Fruit fly (Drosophila melanogaster) whole organism, embryonic: ENCODE measurements around the gene CG43055.
A peak's percentile ranks its signal among the peaks of the same experiment; 100 is the strongest.

Experiments used
- Abd-B ChIP-seq: fragments of 200-800 bp; sonication (Bioruptor generic); optimal IDR thresholded peaks from 2 replicates; lab custom pipeline; 2018; ENCODE audit warnings: missing biosample characterization, mild to moderate bottlenecking, missing genetic modification characterization, moderate library complexity
- Adf1 ChIP-seq: fragments of 200-800 bp; sonication (Bioruptor generic); IDR thresholded peaks from 2 replicates; pipeline ENCODE4 v1.3.6; 2022; ENCODE audit warnings: missing biosample characterization, missing genetic modification characterization
- Aef1 ChIP-seq: fragments of 200-800 bp; sonication (Bioruptor generic); IDR thresholded peaks from 3 replicates; pipeline ENCODE4 v1.3.6; 2022; ENCODE audit warnings: missing biosample characterization, missing genetic modification characterization
- Awh ChIP-seq: fragments of 200-800 bp; sonication (Bioruptor generic); IDR thresholded peaks from 2 replicates; pipeline ENCODE4, ENCODE4 v1.3.6; 2022; ENCODE audit warnings: missing biosample characterization, missing genetic modification characterization
- CG10321 ChIP-seq: fragments of 200-800 bp; sonication (Bioruptor generic); IDR thresholded peaks from 2 replicates; pipeline ENCODE4 v1.3.6; 2022; ENCODE audit warnings: missing biosample characterization, missing genetic modification characterization
- CG10431 ChIP-seq: fragments of 200-800 bp; sonication (Bioruptor generic); optimal IDR thresholded peaks from 3 replicates; lab custom pipeline; 2018; ENCODE audit warnings: missing biosample characterization, mild to moderate bottlenecking, missing genetic modification characterization
- CG11456 ChIP-seq: fragments of 200-800 bp; sonication (Bioruptor generic); IDR thresholded peaks from 3 replicates; pipeline ENCODE4 v1.3.6; 2022; ENCODE audit warnings: missing biosample characterization, missing genetic modification characterization
- CG12769 ChIP-seq: fragments of 200-800 bp; sonication (Bioruptor generic); optimal IDR thresholded peaks from 2 replicates; lab custom pipeline; 2019; ENCODE audit warnings: missing biosample characterization, mild to moderate bottlenecking, missing genetic modification characterization, moderate library complexity
- CG13296 ChIP-seq: fragments of 200-800 bp; sonication (Bioruptor generic); optimal IDR thresholded peaks from 3 replicates; lab custom pipeline; 2018; ENCODE audit warnings: missing biosample characterization, mild to moderate bottlenecking, missing genetic modification characterization
- CG14050 ChIP-seq: fragments of 200-800 bp; sonication (Bioruptor generic); IDR thresholded peaks from 3 replicates; pipeline ENCODE4 v1.3.6; 2022; ENCODE audit warnings: missing biosample characterization, missing genetic modification characterization
- CG14667 ChIP-seq: fragments of 200-800 bp; sonication (Bioruptor generic); IDR thresholded peaks from 2 replicates; pipeline ENCODE4 v1.3.6; 2022; ENCODE audit warnings: missing biosample characterization, missing genetic modification characterization
- CG14860 ChIP-seq: fragments of 200-800 bp; sonication (Bioruptor generic); IDR thresholded peaks from 3 replicates; pipeline ENCODE4 v1.3.6; 2022; ENCODE audit warnings: missing biosample characterization, missing genetic modification characterization; ENCODE audit not compliant: partially characterized antibody
- CG16815 ChIP-seq: fragments of 200-800 bp; sonication (Bioruptor generic); optimal IDR thresholded peaks from 3 replicates; lab custom pipeline; 2017; ENCODE audit warnings: missing biosample characterization, mild to moderate bottlenecking, missing genetic modification characterization
- CG17385 ChIP-seq: fragments of 200-800 bp; sonication (Bioruptor generic); optimal IDR thresholded peaks from 3 replicates; lab custom pipeline; 2018; ENCODE audit warnings: missing biosample characterization, mild to moderate bottlenecking, missing genetic modification characterization
- CG17612 ChIP-seq: fragments of 200-800 bp; sonication (Bioruptor generic); IDR thresholded peaks from 2 replicates; pipeline ENCODE4 v1.3.6; 2022; ENCODE audit warnings: missing biosample characterization, missing genetic modification characterization
- CG18764 ChIP-seq: fragments of 200-800 bp; sonication (Bioruptor generic); optimal IDR thresholded peaks from 3 replicates; lab custom pipeline; 2016; ENCODE audit warnings: missing biosample characterization, missing genetic modification characterization
- CG3065 ChIP-seq: fragments of 200-800 bp; sonication (Bioruptor generic); optimal IDR thresholded peaks from 2 replicates; lab custom pipeline; 2016; ENCODE audit warnings: missing biosample characterization, missing genetic modification characterization
- CG31441 ChIP-seq: fragments of 200-800 bp; sonication (Bioruptor generic); IDR thresholded peaks from 2 replicates; pipeline ENCODE4 v1.3.6; 2022; ENCODE audit warnings: missing biosample characterization, missing genetic modification characterization
- CG4617 ChIP-seq: fragments of 200-800 bp; sonication (Bioruptor generic); optimal IDR thresholded peaks from 3 replicates; lab custom pipeline; 2016; ENCODE audit warnings: missing biosample characterization, missing genetic modification characterization, borderline replicate concordance
- CG6854 ChIP-seq: fragments of 200-800 bp; sonication (Bioruptor generic); optimal IDR thresholded peaks from 3 replicates; lab custom pipeline; 2017; ENCODE audit warnings: missing biosample characterization, mild to moderate bottlenecking, missing genetic modification characterization
- CG7745 ChIP-seq: fragments of 200-800 bp; sonication (Bioruptor generic); optimal IDR thresholded peaks from 2 replicates; lab custom pipeline; 2018; ENCODE audit warnings: missing biosample characterization, mild to moderate bottlenecking, missing genetic modification characterization, moderate library complexity
- CG8089 ChIP-seq: fragments of 200-800 bp; sonication (Bioruptor generic); optimal IDR thresholded peaks from 3 replicates; lab custom pipeline; 2016; ENCODE audit warnings: missing biosample characterization, missing genetic modification characterization
- CG8765 ChIP-seq: fragments of 200-800 bp; sonication (Bioruptor generic); IDR thresholded peaks from 2 replicates; pipeline ENCODE4 v1.3.6; 2022; ENCODE audit warnings: missing biosample characterization, missing genetic modification characterization
- CG9609 ChIP-seq: fragments of 200-800 bp; sonication (Bioruptor generic); optimal IDR thresholded peaks from 3 replicates; lab custom pipeline; 2016; ENCODE audit warnings: missing biosample characterization, missing genetic modification characterization
- CG9797 ChIP-seq: fragments of 200-800 bp; sonication (Bioruptor generic); optimal IDR thresholded peaks from 3 replicates; lab custom pipeline; 2018; ENCODE audit warnings: missing biosample characterization, mild to moderate bottlenecking, missing genetic modification characterization
- ERR ChIP-seq: fragments of 200-800 bp; sonication (Bioruptor generic); optimal IDR thresholded peaks from 2 replicates; lab custom pipeline; 2016; ENCODE audit warnings: missing biosample characterization, missing genetic modification characterization
- Ets65A ChIP-seq: fragments of 200-800 bp; sonication (Bioruptor generic); peaks from one replicate; lab custom pipeline; 2016; ENCODE audit warnings: missing biosample characterization, missing genetic modification characterization
- Hr51 ChIP-seq, 2 experiments: fragments of 200-800 bp; sonication (Bioruptor generic); optimal IDR thresholded peaks; 2 replicates in 1 of 2; 3 replicates in 1 of 2; lab custom pipeline; 2016 to 2018; ENCODE audit warnings: missing biosample characterization in 2 of 2, missing genetic modification characterization in 2 of 2, mild to moderate bottlenecking in 1 of 2, moderate library complexity in 1 of 2
- NFAT ChIP-seq: fragments of 200-800 bp; sonication (Bioruptor generic); IDR thresholded peaks from 2 replicates; pipeline ENCODE4 v1.3.6; 2022; ENCODE audit warnings: missing biosample characterization, missing genetic modification characterization
- Oaz ChIP-seq: fragments of 200-800 bp; sonication (Bioruptor generic); IDR thresholded peaks from 2 replicates; pipeline ENCODE4 v1.3.6; 2022; ENCODE audit warnings: missing biosample characterization, missing genetic modification characterization
- Optix ChIP-seq: fragments of 200-800 bp; sonication (Bioruptor generic); IDR thresholded peaks from 3 replicates; pipeline ENCODE4 v1.3.6; 2022; ENCODE audit warnings: missing biosample characterization, missing genetic modification characterization
- Stat92E ChIP-seq, 3 experiments: fragments of >200 bp in 2 of 3; fragments of 200-800 bp in 1 of 3; sonication (Bioruptor generic) in 1 of 3; optimal IDR thresholded peaks; 2 replicates each; lab custom pipeline; 2017 to 2019; ENCODE audit warnings: missing biosample characterization in 3 of 3, missing genetic modification characterization in 3 of 3, mild to moderate bottlenecking in 1 of 3, moderate library complexity in 1 of 3
- Taf1 ChIP-seq: fragments of 200-800 bp; sonication (Bioruptor generic); IDR thresholded peaks from 2 replicates; pipeline ENCODE4 v1.3.6; 2022; ENCODE audit warnings: missing biosample characterization, missing genetic modification characterization
- aop ChIP-seq: fragments of 200-800 bp; sonication (Bioruptor generic); IDR thresholded peaks from 2 replicates; pipeline ENCODE4 v1.3.6; 2022; ENCODE audit warnings: missing biosample characterization, missing genetic modification characterization
- cad ChIP-seq: fragments of >200 bp; optimal IDR thresholded peaks from 2 replicates; lab custom pipeline; 2017; ENCODE audit warnings: missing biosample characterization, missing genetic modification characterization
- chif ChIP-seq, 2 experiments: fragments of 200-800 bp; sonication (Bioruptor generic); optimal IDR thresholded peaks; 3 replicates each; lab custom pipeline; 2016; ENCODE audit warnings: missing biosample characterization in 2 of 2, missing genetic modification characterization in 2 of 2
- crp ChIP-seq, 2 experiments: fragments of 200-800 bp; sonication (Bioruptor generic); optimal IDR thresholded peaks; 2 replicates in 1 of 2; 3 replicates in 1 of 2; lab custom pipeline; 2017; ENCODE audit warnings: missing biosample characterization in 2 of 2, missing genetic modification characterization in 2 of 2, mild to moderate bottlenecking in 1 of 2, moderate library complexity in 1 of 2
- esg ChIP-seq: fragments of 200-800 bp; sonication (Bioruptor generic); conservative IDR thresholded peaks from 2 replicates; pipeline ENCODE4 v1.3.6; 2022; ENCODE audit warnings: missing biosample characterization, missing genetic modification characterization
- exex ChIP-seq: fragments of 200-800 bp; sonication (Bioruptor generic); optimal IDR thresholded peaks from 4 replicates; lab custom pipeline; 2018; ENCODE audit warnings: missing biosample characterization, mild to moderate bottlenecking, missing genetic modification characterization, moderate library complexity
- gfzf ChIP-seq: fragments of 200-800 bp; sonication (Bioruptor generic); optimal IDR thresholded peaks from 2 replicates; lab custom pipeline; 2016; ENCODE audit warnings: missing biosample characterization, mild to moderate bottlenecking, missing genetic modification characterization, moderate library complexity
- gro ChIP-seq: fragments of 200-800 bp; sonication (Bioruptor generic); optimal IDR thresholded peaks from 2 replicates; lab custom pipeline; 2016; ENCODE audit warnings: missing biosample characterization, missing genetic modification characterization
- ham ChIP-seq: fragments of 200-800 bp; sonication (Bioruptor generic); IDR thresholded peaks from 2 replicates; pipeline ENCODE4 v1.3.6; 2022; ENCODE audit warnings: missing biosample characterization, missing genetic modification characterization
- hth ChIP-seq: fragments of >200 bp; optimal IDR thresholded peaks from 2 replicates; lab custom pipeline; 2017; ENCODE audit warnings: inconsistent platforms
- jigr1 ChIP-seq: fragments of 200-800 bp; sonication (Bioruptor generic); IDR thresholded peaks from 3 replicates; pipeline ENCODE4 v1.3.6; 2022; ENCODE audit warnings: missing biosample characterization, missing genetic modification characterization
- oc ChIP-seq: fragments of 200-800 bp; sonication (Bioruptor generic); optimal IDR thresholded peaks from 2 replicates; lab custom pipeline; 2018; ENCODE audit warnings: missing biosample characterization, mild to moderate bottlenecking, missing genetic modification characterization, moderate library complexity
- pros ChIP-seq: fragments of 200-800 bp; sonication (Bioruptor generic); optimal IDR thresholded peaks from 3 replicates; lab custom pipeline; 2019; ENCODE audit warnings: missing biosample characterization, mild to moderate bottlenecking, missing genetic modification characterization, moderate library complexity
- psq ChIP-seq: fragments of 200-800 bp; sonication (Bioruptor generic); optimal IDR thresholded peaks from 2 replicates; lab custom pipeline; 2017; ENCODE audit warnings: missing biosample characterization, missing genetic modification characterization
- schlank ChIP-seq: fragments of 200-800 bp; sonication (Bioruptor generic); optimal IDR thresholded peaks from 2 replicates; lab custom pipeline; 2018; ENCODE audit warnings: missing biosample characterization, mild to moderate bottlenecking, missing genetic modification characterization
- so ChIP-seq: fragments of 200-800 bp; sonication (Bioruptor generic); IDR thresholded peaks from 3 replicates; pipeline ENCODE4 v1.3.6; 2022; ENCODE audit warnings: missing biosample characterization, missing genetic modification characterization

Gene CG43055

DNA sequence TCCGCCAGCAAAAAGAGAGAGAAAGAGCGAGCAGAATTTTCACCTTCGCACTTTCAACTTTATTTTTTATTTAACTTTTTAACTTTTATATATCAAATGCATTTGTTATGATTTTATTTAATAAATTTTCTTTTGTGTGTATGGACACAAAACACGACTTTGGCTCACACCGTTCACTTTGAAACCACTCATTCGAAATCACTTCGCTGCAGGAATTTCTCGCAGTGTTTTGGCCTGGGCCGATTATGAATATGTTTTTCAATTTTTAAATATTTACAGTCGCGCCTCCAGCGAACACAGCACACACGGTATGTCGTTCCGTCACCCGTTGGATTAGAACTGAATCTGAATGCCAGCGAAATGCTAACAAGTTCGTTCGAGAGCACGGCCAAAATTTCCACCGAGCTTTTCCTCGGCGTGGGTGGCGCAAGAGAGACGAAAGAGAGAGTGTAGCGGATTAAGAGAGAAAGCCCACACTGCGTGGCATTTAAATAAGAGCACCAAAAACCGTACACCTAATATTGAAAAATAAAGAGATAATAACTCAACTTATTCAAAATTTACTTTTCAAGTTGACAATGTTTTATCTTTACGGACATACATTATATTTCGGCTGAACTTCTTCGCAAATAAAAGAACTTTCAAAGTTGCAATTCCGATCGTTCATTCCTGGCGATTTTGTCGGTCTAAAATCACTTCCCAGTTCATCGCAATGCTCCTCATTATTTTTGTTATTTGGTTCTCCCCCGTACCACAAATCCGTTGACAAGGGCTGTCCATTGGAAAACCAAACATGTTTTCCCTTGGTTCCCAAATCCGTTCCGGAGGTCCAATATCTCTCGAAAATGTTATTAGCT, 30.2 kb downstream of the CG43055 start, which contains the start of gene CG15431 (continued):
- no peak for TF ChIP-seq CG14860 (GFP tag; lab: Robert Waterston, UW)
- peak; percentile 46; the same call in 2 of the 3 replicates for TF ChIP-seq CG14050 (GFP tag; lab: Robert Waterston, UW)
- peak; percentile 49 for TF ChIP-seq NFAT (GFP tag; lab: Robert Waterston, UW)
- TF ChIP-seq schlank, result no peak
- peak; percentile 48 for TF ChIP-seq CG13296 (GFP tag; lab: Kevin White, UChicago)
- no peak for TF ChIP-seq CG8089
- no peak for TF ChIP-seq crp (GFP tag; optimal IDR thresholded peaks at IDR 0.05; lab: Kevin White, UChicago)
- no peak for TF ChIP-seq CG10431 (GFP tag; lab: Kevin White, UChicago)
- TF ChIP-seq so (GFP tag; lab: Robert Waterston, UW), result 0 out of 3 replicates have a peak, but pooled peaks have one; percentile 22
- peak; percentile 44 for TF ChIP-seq esg (GFP tag; lab: Robert Waterston, UW)
- peak; percentile 46; the same call in 2 of the 3 replicates for TF ChIP-seq Aef1 (GFP tag; lab: Robert Waterston, UW)
- TF ChIP-seq oc, result no peak
- 0 out of 2 replicates have a peak, but pooled peaks have one; percentile 41 for TF ChIP-seq CG10321 (GFP tag; lab: Robert Waterston, UW)
- TF ChIP-seq CG6854 (GFP tag; lab: Kevin White, UChicago), result peak; percentile 51
- TF ChIP-seq Ets65A, result peak; percentile 71
- TF ChIP-seq Stat92E (GFP tag; optimal IDR thresholded peaks at IDR 0.05; lab: Kevin White, UChicago), result no peak
- no peak for TF ChIP-seq Awh (GFP tag; lab: Robert Waterston, UW)
- no peak for TF ChIP-seq CG8765 (GFP tag; lab: Robert Waterston, UW)
- TF ChIP-seq CG14667, result 0 out of 2 replicates have a peak, but pooled peaks have one; percentile 8
- no peak for TF ChIP-seq CG17612
- no peak for TF ChIP-seq exex
- TF ChIP-seq Adf1 (GFP tag; lab: Robert Waterston, UW), result peak; percentile 42; the same call in 1 of the 2 replicates
- TF ChIP-seq CG18764, result peak; percentile 17
- TF ChIP-seq gfzf (GFP tag; lab: Kevin White, UChicago), result no peak
- TF ChIP-seq CG31441, result peak; percentile 46; the same call in 1 of the 2 replicates
- TF ChIP-seq psq (GFP tag; lab: Kevin White, UChicago), result no peak
- no peak for TF ChIP-seq CG7745 (tag; lab: Kevin White, UChicago)
- peak; percentile 35; the same call in 1 of the 2 replicates for TF ChIP-seq Oaz (GFP tag; lab: Robert Waterston, UW)
- no peak for TF ChIP-seq ERR
- no peak for TF ChIP-seq Abd-B (GFP tag; lab: Kevin White, UChicago)
- TF ChIP-seq CG16815 (GFP tag; lab: Kevin White, UChicago), result no peak
- TF ChIP-seq chif (GFP tag; optimal IDR thresholded peaks at IDR 0.05; lab: Kevin White, UChicago), result peak in 1 of 2 experiments; percentile 3
- TF ChIP-seq Optix (GFP tag; lab: Robert Waterston, UW), result 0 out of 3 replicates have a peak, but pooled peaks have one; percentile 50
- TF ChIP-seq pros (GFP tag; lab: Kevin White, UChicago), result no peak
- peak; percentile 31 for TF ChIP-seq CG17385 (GFP tag; lab: Kevin White, UChicago)
- no peak for TF ChIP-seq aop (GFP tag; lab: Robert Waterston, UW)
- TF ChIP-seq Taf1 (GFP tag; lab: Robert Waterston, UW), result peak; percentile 46; the same call in 1 of the 2 replicates
- TF ChIP-seq CG3065 (GFP tag; lab: Kevin White, UChicago), result no peak
- no peak for TF ChIP-seq cad (GFP tag; lab: Kevin White, UChicago)
- TF ChIP-seq CG4617 (GFP tag; lab: Kevin White, UChicago), result no peak
- no peak for TF ChIP-seq hth
- TF ChIP-seq jigr1 (GFP tag; lab: Robert Waterston, UW), result no peak
- TF ChIP-seq Hr51 (GFP tag; optimal IDR thresholded peaks at IDR 0.05; lab: Kevin White, UChicago), result peak; percentile 52 to 62
- TF ChIP-seq CG9797, result no peak
- TF ChIP-seq gro, result peak; percentile 42
- no peak for TF ChIP-seq CG9609 (GFP tag; lab: Kevin White, UChicago)
- TF ChIP-seq CG12769, result no peak
- TF ChIP-seq ham, result no peak
- peak; percentile 72 for TF ChIP-seq CG11456 (GFP tag; lab: Robert Waterston, UW)
